Worm (Caenorhabditis elegans) whole organism, midembryonic: ENCODE data around the gene Y67D8C.2.

Experiments
- flt-1 ChIP-seq: fragments of 200-800 bp; sonication (Bioruptor generic); IDR thresholded peaks from 2 replicates; pipeline ENCODE4 v1.3.6; 2022; ENCODE audit warnings: missing genetic modification characterization, missing compliant biosample characterization
- med-1 ChIP-seq: sonication (generic microtip); optimal IDR thresholded peaks from 2 replicates; lab custom pipeline; 2017; ENCODE audit warnings: missing genetic modification characterization, mild to moderate bottlenecking, missing compliant biosample characterization, antibody characterized with exemption, missing genetic modification reagents; ENCODE audit not compliant: insufficient read depth

DNA sequence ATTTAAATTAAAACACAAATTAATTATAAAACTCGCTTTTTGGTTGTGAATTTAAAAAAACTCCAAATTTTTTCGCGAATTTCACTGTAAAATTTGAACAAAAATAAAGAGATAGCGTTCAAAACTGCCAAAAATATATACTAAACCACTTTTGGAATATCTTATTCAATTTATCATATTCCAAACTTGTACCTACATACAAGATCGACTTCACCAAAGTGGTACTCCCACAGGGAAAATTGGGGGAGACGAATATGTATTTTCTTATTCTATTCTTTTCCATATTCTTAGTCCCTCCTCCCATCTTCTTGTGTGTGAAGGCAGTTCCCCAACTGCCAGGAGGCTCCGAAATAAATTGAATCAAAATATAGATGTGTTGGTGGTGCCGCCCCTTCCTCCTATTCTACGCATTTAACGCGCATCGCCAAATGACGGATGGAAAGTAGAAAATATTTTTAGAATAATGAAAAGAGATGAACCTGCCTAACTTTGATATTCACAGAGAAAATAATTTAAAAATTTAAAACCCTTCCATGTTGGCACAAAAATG is 24.0 kb downstream of the Y67D8C.2 start:
- TF ChIP-seq flt-1 (GFP tag; lab: Robert Waterston, UW) (no peak), med-1 (GFP tag; lab: Kevin White, UChicago) (no peak)
